Fruit fly (Drosophila melanogaster) whole organism, embryonic: ENCODE data around the gene CG43221.

ENCODE experiments used
- ATbp ChIP-seq: fragments of 200-800 bp; sonication (Bioruptor generic); optimal IDR thresholded peaks from 2 replicates; lab custom pipeline; 2017; ENCODE audit warnings: missing biosample characterization, mild to moderate bottlenecking, missing genetic modification characterization, missing genetic modification reagents
- B-H2 ChIP-seq: fragments of 200-800 bp; sonication (Bioruptor generic); optimal IDR thresholded peaks from 2 replicates; lab custom pipeline; 2018; ENCODE audit warnings: missing biosample characterization, mild to moderate bottlenecking, missing genetic modification characterization
- Bdp1 ChIP-seq: fragments of 200-800 bp; sonication (Bioruptor generic); optimal IDR thresholded peaks from 3 replicates; lab custom pipeline; 2016; ENCODE audit warnings: missing biosample characterization, missing genetic modification characterization
- C15 ChIP-seq: fragments of 200-800 bp; sonication (Bioruptor generic); IDR thresholded peaks from 3 replicates; pipeline ENCODE4 v1.3.6; 2022; ENCODE audit warnings: missing biosample characterization, missing genetic modification characterization
- CG10147 ChIP-seq: fragments of 200-800 bp; sonication (Bioruptor generic); optimal IDR thresholded peaks from 2 replicates; lab custom pipeline; 2019; ENCODE audit warnings: missing biosample characterization, mild to moderate bottlenecking, missing genetic modification characterization, moderate library complexity
- CG10431 ChIP-seq: fragments of 200-800 bp; sonication (Bioruptor generic); optimal IDR thresholded peaks from 3 replicates; lab custom pipeline; 2018; ENCODE audit warnings: missing biosample characterization, mild to moderate bottlenecking, missing genetic modification characterization
- CG10654 ChIP-seq: fragments of 200-800 bp; sonication (Bioruptor generic); optimal IDR thresholded peaks from 2 replicates; lab custom pipeline; 2016; ENCODE audit warnings: missing biosample characterization, missing genetic modification characterization
- CG12219 ChIP-seq: fragments of 200-800 bp; sonication (Bioruptor generic); optimal IDR thresholded peaks from 3 replicates; lab custom pipeline; 2018; ENCODE audit warnings: missing biosample characterization, mild to moderate bottlenecking, missing genetic modification characterization
- CG16813 ChIP-seq: fragments of 200-800 bp; sonication (Bioruptor generic); IDR thresholded peaks from 3 replicates; pipeline ENCODE4 v1.3.6; 2022; ENCODE audit warnings: missing biosample characterization, missing genetic modification characterization; ENCODE audit not compliant: partially characterized antibody
- CG17361 ChIP-seq: fragments of 200-800 bp; sonication (Bioruptor generic); IDR thresholded peaks from 3 replicates; pipeline ENCODE4 v1.3.6; 2022; ENCODE audit warnings: missing biosample characterization, missing genetic modification characterization
- CG17612 ChIP-seq: fragments of 200-800 bp; sonication (Bioruptor generic); IDR thresholded peaks from 2 replicates; pipeline ENCODE4 v1.3.6; 2022; ENCODE audit warnings: missing biosample characterization, missing genetic modification characterization
- CG18599 ChIP-seq: fragments of 200-800 bp; sonication (Bioruptor generic); optimal IDR thresholded peaks from 3 replicates; lab custom pipeline; 2017; ENCODE audit warnings: missing biosample characterization, missing genetic modification characterization, mild to moderate bottlenecking, moderate library complexity, missing genetic modification reagents
- CG30403 ChIP-seq: fragments of 200-800 bp; sonication (Bioruptor generic); optimal IDR thresholded peaks from 3 replicates; lab custom pipeline; 2016; ENCODE audit warnings: missing biosample characterization, missing genetic modification characterization
- CG31388 ChIP-seq: fragments of 200-800 bp; sonication (Bioruptor generic); optimal IDR thresholded peaks from 2 replicates; lab custom pipeline; 2016; ENCODE audit warnings: missing biosample characterization, missing genetic modification characterization
- CG32772 ChIP-seq: fragments of 200-800 bp; sonication (Bioruptor generic); IDR thresholded peaks from 2 replicates; pipeline ENCODE4 v1.3.6; 2022; ENCODE audit warnings: missing biosample characterization, missing genetic modification characterization
- CG34224 ChIP-seq: fragments of 200-800 bp; sonication (Bioruptor generic); IDR thresholded peaks from 3 replicates; pipeline ENCODE4 v1.3.6; 2022; ENCODE audit warnings: missing biosample characterization, missing genetic modification characterization; ENCODE audit not compliant: partially characterized antibody
- CG4282 ChIP-seq: fragments of 200-800 bp; sonication (Bioruptor generic); optimal IDR thresholded peaks from 2 replicates; lab custom pipeline; 2016; ENCODE audit warnings: missing biosample characterization, missing genetic modification characterization
- CG4707 ChIP-seq: fragments of 200-800 bp; sonication (Bioruptor generic); optimal IDR thresholded peaks from 2 replicates; lab custom pipeline; 2018; ENCODE audit warnings: missing biosample characterization, mild to moderate bottlenecking, missing genetic modification characterization, moderate library complexity
- CG6683 ChIP-seq: fragments of 200-800 bp; sonication (Bioruptor generic); optimal IDR thresholded peaks from 2 replicates; lab custom pipeline; 2017; ENCODE audit warnings: missing biosample characterization, mild to moderate bottlenecking, missing genetic modification characterization, missing genetic modification reagents
- CG7357 ChIP-seq: fragments of 200-800 bp; sonication (Bioruptor generic); IDR thresholded peaks from 3 replicates; pipeline ENCODE4 v1.3.6; 2022; ENCODE audit warnings: missing biosample characterization, missing genetic modification characterization
- CG8388 ChIP-seq: fragments of 200-800 bp; sonication (Bioruptor generic); optimal IDR thresholded peaks from 2 replicates; lab custom pipeline; 2019; ENCODE audit warnings: missing biosample characterization, mild to moderate bottlenecking, missing genetic modification characterization, moderate library complexity
- CG8765 ChIP-seq: fragments of 200-800 bp; sonication (Bioruptor generic); IDR thresholded peaks from 2 replicates; pipeline ENCODE4 v1.3.6; 2022; ENCODE audit warnings: missing biosample characterization, missing genetic modification characterization
- CTCF ChIP-seq: fragments of 200-800 bp; sonication (Bioruptor generic); optimal IDR thresholded peaks from 2 replicates; lab custom pipeline; 2017; ENCODE audit warnings: missing biosample characterization, mild to moderate bottlenecking, missing genetic modification characterization, moderate library complexity
- Camta ChIP-seq: fragments of 200-800 bp; sonication (Bioruptor generic); optimal IDR thresholded peaks from 2 replicates; lab custom pipeline; 2016; ENCODE audit warnings: missing biosample characterization, missing genetic modification characterization
- Dip2 ChIP-seq: fragments of 200-800 bp; sonication (Bioruptor generic); IDR thresholded peaks from 2 replicates; pipeline ENCODE4 v1.3.6; 2022; ENCODE audit warnings: missing biosample characterization, missing genetic modification characterization
- E2f1 ChIP-seq: fragments of 200-800 bp; sonication (Bioruptor generic); IDR thresholded peaks from 2 replicates; pipeline ENCODE4 v1.3.6; 2022; ENCODE audit warnings: missing biosample characterization, missing genetic modification characterization
- Hr78 ChIP-seq, 2 experiments: fragments of 200-800 bp in 1 of 2; fragments of >200 bp in 1 of 2; sonication (Bioruptor generic) in 1 of 2; optimal IDR thresholded peaks; 2 replicates each; lab custom pipeline; 2017 to 2019; ENCODE audit warnings: missing biosample characterization in 2 of 2, missing genetic modification characterization in 2 of 2, mild to moderate bottlenecking in 1 of 2, moderate library complexity in 1 of 2
- Hsf ChIP-seq: fragments of 200-800 bp; sonication (Bioruptor generic); optimal IDR thresholded peaks from 3 replicates; lab custom pipeline; 2016; ENCODE audit warnings: missing biosample characterization, missing genetic modification characterization
- Max ChIP-seq: fragments of 200-800 bp; sonication (Bioruptor generic); optimal IDR thresholded peaks from 2 replicates; lab custom pipeline; 2016; ENCODE audit warnings: missing biosample characterization, mild to moderate bottlenecking, missing genetic modification characterization
- Neu2 ChIP-seq: fragments of 200-800 bp; sonication (Bioruptor generic); optimal IDR thresholded peaks from 3 replicates; lab custom pipeline; 2016; ENCODE audit warnings: missing biosample characterization, missing genetic modification characterization, borderline replicate concordance
- Nf-YA ChIP-seq: fragments of 200-800 bp; sonication (Bioruptor generic); IDR thresholded peaks from 2 replicates; pipeline ENCODE4 v1.3.6; 2022; ENCODE audit warnings: missing biosample characterization, missing genetic modification characterization
- Sox100B ChIP-seq: fragments of 200-800 bp; sonication (Bioruptor generic); optimal IDR thresholded peaks from 3 replicates; lab custom pipeline; 2018; ENCODE audit warnings: missing biosample characterization, mild to moderate bottlenecking, missing genetic modification characterization
- Sox102F ChIP-seq: fragments of 200-800 bp; sonication (Bioruptor generic); optimal IDR thresholded peaks from 2 replicates; lab custom pipeline; 2018; ENCODE audit warnings: missing biosample characterization, mild to moderate bottlenecking, missing genetic modification characterization, moderate library complexity
- Sry-β ChIP-seq: fragments of 200-800 bp; sonication (Bioruptor generic); optimal IDR thresholded peaks from 2 replicates; lab custom pipeline; 2018; ENCODE audit warnings: missing biosample characterization, mild to moderate bottlenecking, missing genetic modification characterization, moderate library complexity
- Tbp ChIP-seq: fragments of >200 bp; optimal IDR thresholded peaks from 2 replicates; lab custom pipeline; 2018; ENCODE audit warnings: missing biosample characterization, missing genetic modification characterization
- abd-A ChIP-seq: fragments of 200-800 bp; sonication (Bioruptor generic); optimal IDR thresholded peaks from 3 replicates; lab custom pipeline; 2019; ENCODE audit warnings: missing biosample characterization, mild to moderate bottlenecking, missing genetic modification characterization, moderate library complexity
- cato ChIP-seq: fragments of 200-800 bp; sonication (Bioruptor generic); optimal IDR thresholded peaks from 2 replicates; lab custom pipeline; 2016; ENCODE audit warnings: missing biosample characterization, missing genetic modification characterization, borderline replicate concordance
- caup ChIP-seq: fragments of 200-800 bp; sonication (Bioruptor generic); optimal IDR thresholded peaks from 3 replicates; lab custom pipeline; 2017; ENCODE audit warnings: missing biosample characterization, mild to moderate bottlenecking, missing genetic modification characterization, moderate library complexity; ENCODE audit not compliant: severe bottlenecking
- corto ChIP-seq: fragments of 200-800 bp; sonication (Bioruptor generic); optimal IDR thresholded peaks from 2 replicates; lab custom pipeline; 2016; ENCODE audit warnings: missing biosample characterization, mild to moderate bottlenecking, missing genetic modification characterization, moderate library complexity
- esg ChIP-seq: fragments of 200-800 bp; sonication (Bioruptor generic); conservative IDR thresholded peaks from 2 replicates; pipeline ENCODE4 v1.3.6; 2022; ENCODE audit warnings: missing biosample characterization, missing genetic modification characterization
- exex ChIP-seq: fragments of 200-800 bp; sonication (Bioruptor generic); optimal IDR thresholded peaks from 4 replicates; lab custom pipeline; 2018; ENCODE audit warnings: missing biosample characterization, mild to moderate bottlenecking, missing genetic modification characterization, moderate library complexity
- grau ChIP-seq: fragments of 200-800 bp; optimal IDR thresholded peaks from 3 replicates; lab custom pipeline; 2019; ENCODE audit warnings: missing biosample characterization, mild to moderate bottlenecking, missing genetic modification characterization, moderate library complexity
- ind ChIP-seq: fragments of 200-800 bp; sonication (Bioruptor generic); optimal IDR thresholded peaks from 3 replicates; lab custom pipeline; 2016; ENCODE audit warnings: missing biosample characterization, missing genetic modification characterization
- lilli ChIP-seq: fragments of 200-800 bp; sonication (Bioruptor generic); optimal IDR thresholded peaks from 3 replicates; lab custom pipeline; 2016; ENCODE audit warnings: missing biosample characterization, missing genetic modification characterization
- nmo ChIP-seq: fragments of 200-800 bp; sonication (Bioruptor generic); optimal IDR thresholded peaks from 2 replicates; lab custom pipeline; 2018; ENCODE audit warnings: missing biosample characterization, mild to moderate bottlenecking, missing genetic modification characterization, moderate library complexity
- p53 ChIP-seq: fragments of 200-800 bp; sonication (Bioruptor generic); optimal IDR thresholded peaks from 2 replicates; lab custom pipeline; 2016; ENCODE audit warnings: missing biosample characterization, missing genetic modification characterization
- seq ChIP-seq: fragments of 200-800 bp; sonication (Bioruptor generic); IDR thresholded peaks from 2 replicates; pipeline ENCODE4 v1.3.6; 2022; ENCODE audit warnings: missing biosample characterization, missing genetic modification characterization
- sim ChIP-seq: fragments of 200-800 bp; sonication (Bioruptor generic); IDR thresholded peaks from 2 replicates; pipeline ENCODE4 v1.3.6; 2022; ENCODE audit warnings: missing biosample characterization, missing genetic modification characterization
- sob ChIP-seq: fragments of 200-800 bp; sonication (Bioruptor generic); IDR thresholded peaks from 2 replicates; pipeline ENCODE4 v1.3.6; 2022; ENCODE audit warnings: missing biosample characterization, missing genetic modification characterization
- zen ChIP-seq: fragments of 200-800 bp; sonication (Bioruptor generic); optimal IDR thresholded peaks from 3 replicates; lab custom pipeline; 2018; ENCODE audit warnings: missing biosample characterization, mild to moderate bottlenecking, missing genetic modification characterization, moderate library complexity

CG43221 gene

DNA sequence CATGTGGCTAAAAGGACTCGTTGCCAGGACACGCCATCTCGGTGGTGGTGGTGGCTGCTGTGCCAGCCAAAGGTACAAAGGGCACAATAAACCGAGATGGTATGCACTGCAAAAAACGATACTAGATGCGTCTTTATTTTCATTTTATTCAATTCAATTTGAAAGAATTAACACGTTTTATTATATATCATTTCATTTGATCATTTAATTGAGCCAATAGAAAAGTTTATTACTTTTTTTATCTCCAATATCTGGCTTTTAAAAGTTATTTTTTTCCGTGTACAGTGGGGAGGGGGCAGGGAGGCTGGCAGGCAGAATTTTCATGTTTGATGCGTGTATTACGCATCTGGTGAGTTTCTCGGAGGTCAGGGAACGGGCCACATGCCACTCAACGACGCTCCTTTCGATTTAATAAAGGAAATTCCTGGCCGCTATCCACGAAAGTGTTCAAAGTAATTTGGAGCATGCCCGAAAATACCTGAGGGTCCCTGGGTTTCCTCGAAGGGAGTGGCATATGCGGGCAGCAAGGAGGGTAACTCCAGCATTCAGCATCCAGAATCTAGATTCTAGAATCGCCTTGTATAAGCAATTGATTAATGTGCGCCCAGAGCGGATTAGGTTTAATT is 28.6 kb downstream of the CG43221 start (continued):
- peak; percentile 67 for TF ChIP-seq exex (tag; lab: Kevin White, UChicago)
- TF ChIP-seq nmo (GFP tag; lab: Kevin White, UChicago) = peak; percentile 92
- peak; percentile 4 for TF ChIP-seq corto (GFP tag; lab: Kevin White, UChicago)
- TF ChIP-seq CG30403 = peak; percentile 83
- TF ChIP-seq CG7357 (GFP tag; lab: Robert Waterston, UW) = peak; percentile 80
- TF ChIP-seq CG4282 (GFP tag; lab: Kevin White, UChicago) = peak; percentile 8
- TF ChIP-seq ind (GFP tag; lab: Kevin White, UChicago) = peak; percentile 78
- peak; percentile 96 for TF ChIP-seq CG18599 (GFP tag; lab: Kevin White, UChicago)
- TF ChIP-seq grau (tag; lab: Kevin White, UChicago) = peak; percentile 89
- TF ChIP-seq Sox100B (GFP tag; lab: Kevin White, UChicago) = peak; percentile 85
- peak; percentile 89 for TF ChIP-seq CG8388 (GFP tag; lab: Kevin White, UChicago)
- peak; percentile 84 for TF ChIP-seq sob (GFP tag; lab: Robert Waterston, UW)
- TF ChIP-seq CG10654 (GFP tag; lab: Kevin White, UChicago) = peak; percentile 76
- peak; percentile 82 for TF ChIP-seq CG10431
- TF ChIP-seq CG6683 (GFP tag; lab: Kevin White, UChicago) = peak; percentile 85
- TF ChIP-seq sim (GFP tag; lab: Robert Waterston, UW) = peak; percentile 65; the same call in 1 of the 2 replicates
- peak; percentile 84 for TF ChIP-seq Nf-YA (GFP tag; lab: Robert Waterston, UW)
- TF ChIP-seq CG10147 (GFP tag; lab: Kevin White, UChicago) = peak; percentile 81
- peak; percentile 81 for TF ChIP-seq Hsf
- TF ChIP-seq Neu2 (GFP tag; lab: Kevin White, UChicago) = no peak
- peak; percentile 79 for TF ChIP-seq E2f1 (GFP tag; lab: Robert Waterston, UW)
- peak in 1 of 2 experiments; percentile 62 for TF ChIP-seq Hr78 (GFP tag; optimal IDR thresholded peaks at IDR 0.05; lab: Kevin White, UChicago)
- peak; percentile 92 for TF ChIP-seq CG17361 (GFP tag; lab: Robert Waterston, UW)
- peak; percentile 63 for TF ChIP-seq Max
- TF ChIP-seq CG16813 (GFP tag; lab: Robert Waterston, UW) = no peak
- peak; percentile 59 for TF ChIP-seq Bdp1 (GFP tag; lab: Kevin White, UChicago)
- no peak for TF ChIP-seq CG34224 (GFP tag; lab: Robert Waterston, UW)
- TF ChIP-seq lilli (GFP tag; lab: Kevin White, UChicago) = peak; percentile 76
- TF ChIP-seq esg (GFP tag; lab: Robert Waterston, UW) = peak; percentile 72
- 0 out of 2 replicates have a peak, but pooled peaks have one; percentile 8 for TF ChIP-seq Dip2 (GFP tag; lab: Robert Waterston, UW)
- peak; percentile 72 for TF ChIP-seq CG4707 (GFP tag; lab: Kevin White, UChicago)
- TF ChIP-seq B-H2 (GFP tag; lab: Kevin White, UChicago) = no peak
- peak; percentile 39 for TF ChIP-seq Sry-β
- TF ChIP-seq p53 (GFP tag; lab: Kevin White, UChicago) = no peak
- peak; percentile 78 for TF ChIP-seq CG8765 (GFP tag; lab: Robert Waterston, UW)
- peak; percentile 84 for TF ChIP-seq caup (GFP tag; lab: Kevin White, UChicago)
- peak; percentile 38 for TF ChIP-seq CG17612
- TF ChIP-seq Sox102F (GFP tag; lab: Kevin White, UChicago) = peak; percentile 86
- peak; percentile 83 for TF ChIP-seq CG12219 (GFP tag; lab: Kevin White, UChicago)
- peak; percentile 54 for TF ChIP-seq CG31388
- peak; percentile 19 for TF ChIP-seq CTCF (GFP tag; lab: Kevin White, UChicago)
- peak; percentile 91 for TF ChIP-seq zen
- peak; percentile 79 for TF ChIP-seq seq
- TF ChIP-seq cato (GFP tag; lab: Kevin White, UChicago) = peak; percentile 59
- peak; percentile 89 for TF ChIP-seq ATbp (GFP tag; lab: Kevin White, UChicago)
- peak; percentile 87 for TF ChIP-seq CG32772 (GFP tag; lab: Robert Waterston, UW)
- peak; percentile 89 for TF ChIP-seq abd-A (tag; lab: Kevin White, UChicago)
- TF ChIP-seq Tbp (GFP tag; lab: Kevin White, UChicago) = no peak
- peak; percentile 72 for TF ChIP-seq Camta
- TF ChIP-seq C15 = no peak
